Worm (Caenorhabditis elegans): Measurements from ENCODE around the gene tag-18.

ce11 chrX:3706319-3706718, 27.5 kb downstream of the tag-18 start:
- TF ChIP-seq med-1 (GFP tag; optimal IDR thresholded peaks at IDR 0.05; ENCODE audit: insufficient read depth) (no peak), tab-1 (GFP tag; IDR thresholded peaks at IDR 0.05) (no peak), flt-1 (GFP tag; IDR thresholded peaks at IDR 0.05) (no peak), cog-1 (tag; optimal IDR thresholded peaks at IDR 0.05) (no peak), ref-1 (GFP tag; conservative IDR thresholded peaks at IDR 0.05) (no peak), klf-2 (GFP tag; conservative IDR thresholded peaks at IDR 0.05) (no peak), T22C8.4 (GFP tag; IDR thresholded peaks at IDR 0.05) (no peak)

All from whole organism, midembryonic.